Worm (Caenorhabditis elegans) whole organism, L3 larva: ENCODE data around the gene msp-36.

Experiments used
- R02D3.7 ChIP-seq: fragments of 150-350 bp; optimal IDR thresholded peaks from 2 replicates; lab custom pipeline; 2014; ENCODE audit warnings: missing biosample characterization, missing genetic modification characterization
- ZK546.5 ChIP-seq: sonication (generic microtip); optimal IDR thresholded peaks from 2 replicates; lab custom pipeline; 2017; ENCODE audit warnings: missing biosample characterization, missing genetic modification characterization
- aly-2 ChIP-seq: fragments of 150-350 bp; optimal IDR thresholded peaks from 2 replicates; lab custom pipeline; 2014; ENCODE audit warnings: missing biosample characterization, missing genetic modification characterization
- ama-1 ChIP-seq: fragments of 150-350 bp; optimal IDR thresholded peaks from 2 replicates; lab custom pipeline; 2018
- ceh-16 ChIP-seq: sonication (generic microtip); optimal IDR thresholded peaks from 2 replicates; lab custom pipeline; 2017; ENCODE audit warnings: missing biosample characterization, missing genetic modification characterization
- ceh-28 ChIP-seq: fragments of 150-350 bp; optimal IDR thresholded peaks from 2 replicates; lab custom pipeline; 2014; ENCODE audit warnings: missing biosample characterization, missing genetic modification reagents, missing genetic modification characterization
- ceh-82 ChIP-seq: fragments of 150-350 bp; optimal IDR thresholded peaks from 2 replicates; lab custom pipeline; 2014; ENCODE audit warnings: missing biosample characterization, missing genetic modification characterization
- ceh-9 ChIP-seq: sonication (generic microtip); optimal IDR thresholded peaks from 2 replicates; lab custom pipeline; 2018; ENCODE audit warnings: missing biosample characterization, missing genetic modification characterization
- egl-27 ChIP-seq: sonication (generic microtip); optimal IDR thresholded peaks from 4 replicates; lab custom pipeline; 2017; ENCODE audit warnings: missing biosample characterization, missing genetic modification reagents, missing genetic modification characterization
- egl-5 ChIP-seq: fragments of 150-350 bp; optimal IDR thresholded peaks from 2 replicates; lab custom pipeline; 2017; ENCODE audit warnings: missing biosample characterization, missing genetic modification reagents, missing genetic modification characterization, inconsistent platforms
- elt-1 ChIP-seq: fragments of 150-350 bp; optimal IDR thresholded peaks from 2 replicates; lab custom pipeline; 2014; ENCODE audit warnings: missing biosample characterization, missing genetic modification characterization
- elt-2 ChIP-seq: sonication (generic microtip); optimal IDR thresholded peaks from 2 replicates; lab custom pipeline; 2016; ENCODE audit warnings: missing genetic modification reagents, mild to moderate bottlenecking, missing genetic modification characterization, missing compliant biosample characterization
- eor-1 ChIP-seq, 2 experiments: fragments of 150-350 bp; optimal IDR thresholded peaks; 2 replicates each; lab custom pipeline; 2014 to 2018; ENCODE audit warnings: missing biosample characterization in 2 of 2, missing genetic modification characterization in 2 of 2
- fkh-2 ChIP-seq: fragments of 150-350 bp; optimal IDR thresholded peaks from 2 replicates; lab custom pipeline; 2014; ENCODE audit warnings: missing biosample characterization, missing genetic modification reagents, missing genetic modification characterization
- fos-1 ChIP-seq: fragments of 150-350 bp; optimal IDR thresholded peaks from 2 replicates; lab custom pipeline; 2014; ENCODE audit warnings: missing biosample characterization, missing genetic modification characterization
- jun-1 ChIP-seq: fragments of 150-350 bp; optimal IDR thresholded peaks from 2 replicates; lab custom pipeline; 2014; ENCODE audit warnings: missing biosample characterization, missing genetic modification reagents, missing genetic modification characterization
- lin-39 ChIP-seq: fragments of 150-350 bp; optimal IDR thresholded peaks from 2 replicates; lab custom pipeline; 2018; ENCODE audit warnings: missing biosample characterization, missing genetic modification reagents, missing genetic modification characterization
- lsy-12 ChIP-seq: sonication (generic microtip); optimal IDR thresholded peaks from 2 replicates; lab custom pipeline; 2016; ENCODE audit warnings: mild to moderate bottlenecking, missing genetic modification characterization, missing compliant biosample characterization
- mdl-1 ChIP-seq: fragments of 150-350 bp; optimal IDR thresholded peaks from 2 replicates; lab custom pipeline; 2014; ENCODE audit warnings: missing biosample characterization, missing genetic modification characterization
- nhr-12 ChIP-seq: fragments of 150-350 bp; optimal IDR thresholded peaks from 2 replicates; lab custom pipeline; 2014; ENCODE audit warnings: missing biosample characterization, missing genetic modification characterization
- nhr-23 ChIP-seq: fragments of 150-350 bp; optimal IDR thresholded peaks from 2 replicates; lab custom pipeline; 2014; ENCODE audit warnings: missing biosample characterization, missing genetic modification reagents, missing genetic modification characterization
- nhr-237 ChIP-seq: fragments of 150-350 bp; optimal IDR thresholded peaks from 2 replicates; lab custom pipeline; 2014; ENCODE audit warnings: missing biosample characterization, missing genetic modification characterization
- nhr-25 ChIP-seq: sonication (generic microtip); optimal IDR thresholded peaks from 2 replicates; lab custom pipeline; 2017; ENCODE audit warnings: missing biosample characterization, missing genetic modification characterization
- nhr-43 ChIP-seq: sonication (generic microtip); optimal IDR thresholded peaks from 2 replicates; lab custom pipeline; 2016; ENCODE audit warnings: mild to moderate bottlenecking, missing genetic modification characterization, missing compliant biosample characterization; ENCODE audit not compliant: poor library complexity, severe bottlenecking
- nhr-67 ChIP-seq: fragments of 150-350 bp; optimal IDR thresholded peaks from 2 replicates; lab custom pipeline; 2014; ENCODE audit warnings: missing biosample characterization, missing genetic modification characterization
- nhr-76 ChIP-seq: fragments of 150-350 bp; sonication (generic microtip); optimal IDR thresholded peaks from 5 replicates; lab custom pipeline; 2014; ENCODE audit warnings: missing biosample characterization, missing genetic modification characterization
- nhr-77 ChIP-seq: fragments of 150-350 bp; optimal IDR thresholded peaks from 2 replicates; lab custom pipeline; 2014; ENCODE audit warnings: missing biosample characterization, missing genetic modification characterization
- pha-4 ChIP-seq: fragments of 150-350 bp; optimal IDR thresholded peaks from 2 replicates; lab custom pipeline; 2014; ENCODE audit warnings: missing biosample characterization, missing genetic modification reagents, missing genetic modification characterization
- pqm-1 ChIP-seq: fragments of 150-350 bp; optimal IDR thresholded peaks from 2 replicates; lab custom pipeline; 2017; ENCODE audit warnings: missing biosample characterization, missing genetic modification characterization, inconsistent platforms
- sea-2 ChIP-seq: fragments of 150-350 bp; sonication (generic microtip); optimal IDR thresholded peaks from 4 replicates; lab custom pipeline; 2014; ENCODE audit warnings: missing biosample characterization, missing genetic modification reagents, missing genetic modification characterization
- skn-1 ChIP-seq: fragments of 150-350 bp; optimal IDR thresholded peaks from 2 replicates; lab custom pipeline; 2014; ENCODE audit warnings: missing biosample characterization, missing genetic modification characterization
- snpc-4 ChIP-seq: fragments of 150-350 bp; optimal IDR thresholded peaks from 2 replicates; lab custom pipeline; 2014; ENCODE audit warnings: missing biosample characterization, missing genetic modification characterization
- tbx-2 ChIP-seq: sonication (generic microtip); optimal IDR thresholded peaks from 2 replicates; lab custom pipeline; 2016; ENCODE audit warnings: mild to moderate bottlenecking, missing genetic modification characterization, missing compliant biosample characterization
- zag-1 ChIP-seq: fragments of 150-350 bp; optimal IDR thresholded peaks from 2 replicates; lab custom pipeline; 2014; ENCODE audit warnings: missing biosample characterization, missing genetic modification characterization
- ztf-11 ChIP-seq: fragments of 150-350 bp; optimal IDR thresholded peaks from 2 replicates; lab custom pipeline; 2014; ENCODE audit warnings: missing biosample characterization, missing genetic modification characterization
- ztf-4 ChIP-seq: fragments of 150-350 bp; optimal IDR thresholded peaks from 2 replicates; lab custom pipeline; 2014; ENCODE audit warnings: missing biosample characterization, missing genetic modification characterization

The msp-36 gene

DNA sequence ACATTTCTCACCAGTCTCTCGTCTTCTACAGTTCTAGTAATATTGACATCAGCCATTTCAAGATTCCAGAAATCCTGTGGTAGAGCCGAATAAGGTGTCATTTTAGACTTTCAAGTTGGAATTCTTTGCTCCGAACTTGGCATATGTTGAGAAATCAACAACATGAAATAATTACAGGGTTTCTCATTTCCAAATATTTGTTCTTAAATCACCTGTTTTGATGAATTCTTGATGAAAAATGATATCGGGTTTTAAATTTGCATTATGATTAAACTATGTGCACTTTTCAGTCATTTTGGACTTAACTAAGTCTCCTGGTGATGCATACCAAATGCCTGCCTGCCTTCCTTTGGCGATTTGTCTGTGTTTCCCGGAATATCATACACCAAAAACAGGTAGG, 41.7 kb upstream of the msp-36 start, which contains the start of gene srv-12:
Gene srv-12 (minus strand): TSS at position 101 of the 400 bp plus-strand sequence.
- TF ChIP-seq egl-27 (tag; lab: Kevin White, UChicago): no peak
- TF ChIP-seq eor-1 (tag; optimal IDR thresholded peaks at IDR 0.05; lab: Kevin White, UChicago): no peak
- TF ChIP-seq fkh-2: no peak
- TF ChIP-seq nhr-67 (tag; lab: Kevin White, UChicago): no peak
- TF ChIP-seq ceh-28: no peak
- no peak for TF ChIP-seq nhr-237 (tag; lab: Kevin White, UChicago)
- no peak for TF ChIP-seq nhr-23
- TF ChIP-seq ceh-16 (tag; lab: Kevin White, UChicago): no peak
- no peak for TF ChIP-seq elt-2 (tag; lab: Kevin White, UChicago)
- TF ChIP-seq ceh-9 (tag; lab: Kevin White, UChicago): no peak
- TF ChIP-seq zag-1: no peak
- no peak for TF ChIP-seq R02D3.7 (tag; lab: Kevin White, UChicago)
- no peak for TF ChIP-seq ztf-4
- no peak for TF ChIP-seq nhr-43 (tag; lab: Kevin White, UChicago)
- no peak for TF ChIP-seq lin-39 (tag; lab: Kevin White, UChicago)
- no peak for TF ChIP-seq mdl-1
- TF ChIP-seq snpc-4: no peak
- TF ChIP-seq nhr-76 (tag; lab: Kevin White, UChicago): no peak

DNA sequence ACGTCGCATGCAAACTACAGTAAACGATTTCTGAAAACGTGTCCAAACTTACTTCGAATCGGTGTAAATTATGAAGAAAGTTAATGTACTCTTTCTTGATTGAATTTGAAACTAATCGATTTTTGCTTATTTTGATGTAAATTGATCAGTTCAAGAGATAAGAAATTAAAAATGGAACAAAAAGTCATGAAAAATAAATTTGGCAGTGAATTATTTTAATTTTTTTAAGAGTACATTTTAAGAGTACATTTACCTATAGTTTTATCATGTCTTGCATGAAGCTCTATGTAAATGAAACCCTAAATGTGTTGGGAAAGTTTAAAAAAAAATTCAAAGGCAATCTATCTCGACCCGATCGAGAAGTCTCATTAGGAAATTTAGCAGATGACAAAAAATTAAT, 39.1 kb upstream of the msp-36 start, which contains the start of gene T04B2.7:
Gene T04B2.7 (minus strand): TSS at position 101 of the 400 bp plus-strand sequence.
- TF ChIP-seq ztf-11 (tag; lab: Kevin White, UChicago) (no peak), sea-2 (GFP tag; lab: Kevin White, UChicago) (no peak), pha-4 (tag; lab: Kevin White, UChicago) (no peak), nhr-77 (tag; lab: Kevin White, UChicago) (no peak), R02D3.7 (tag; lab: Kevin White, UChicago) (no peak), skn-1 (tag; lab: Kevin White, UChicago) (no peak), ceh-82 (tag; lab: Kevin White, UChicago) (no peak), nhr-25 (tag; lab: Kevin White, UChicago) (no peak), fos-1 (no peak), elt-1 (tag; lab: Kevin White, UChicago) (no peak), nhr-43 (tag; lab: Kevin White, UChicago) (no peak), lsy-12 (tag; lab: Kevin White, UChicago) (no peak)

DNA sequence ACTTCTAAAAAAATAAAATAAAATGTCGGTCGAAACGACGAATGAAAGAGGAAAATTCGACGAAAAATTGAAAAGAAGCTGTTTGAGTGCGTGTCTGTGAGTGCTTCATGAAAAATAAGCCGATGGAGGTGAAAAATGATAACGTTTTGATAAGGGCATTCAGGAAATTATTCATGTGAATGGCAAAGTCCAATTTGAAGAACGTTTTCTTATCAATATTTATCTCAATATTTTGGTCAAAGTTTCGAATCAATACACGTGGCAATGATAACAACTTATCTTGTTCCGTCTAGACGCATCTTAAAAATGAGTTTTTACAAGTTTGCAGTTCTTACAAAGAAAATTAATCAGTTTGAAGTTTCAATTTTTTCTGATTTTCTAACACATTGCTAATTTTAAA, 36.1 kb upstream of the msp-36 start:
- TF ChIP-seq fos-1: peak; percentile 52
- no peak for TF ChIP-seq ama-1 (lab: Kevin White, UChicago)
- TF ChIP-seq ztf-11 (tag; lab: Kevin White, UChicago): no peak
- TF ChIP-seq ceh-82 (tag; lab: Kevin White, UChicago): no peak
- TF ChIP-seq nhr-43 (tag; lab: Kevin White, UChicago): no peak
- peak; percentile 99 for TF ChIP-seq pqm-1
- TF ChIP-seq fkh-2: no peak
- no peak for TF ChIP-seq nhr-25 (tag; lab: Kevin White, UChicago)
- peak; percentile 99 for TF ChIP-seq elt-2 (tag; lab: Kevin White, UChicago)
- TF ChIP-seq skn-1 (tag; lab: Kevin White, UChicago): no peak
- no peak for TF ChIP-seq lin-39 (tag; lab: Kevin White, UChicago)
- peak; percentile 42 for TF ChIP-seq pha-4 (tag; lab: Kevin White, UChicago)
- TF ChIP-seq nhr-237 (tag; lab: Kevin White, UChicago): no peak
- no peak for TF ChIP-seq ZK546.5
- TF ChIP-seq tbx-2: no peak
- TF ChIP-seq nhr-12 (tag; lab: Kevin White, UChicago): no peak
- TF ChIP-seq jun-1 (tag; lab: Kevin White, UChicago): peak; percentile 46
- no peak for TF ChIP-seq lsy-12 (tag; lab: Kevin White, UChicago)
- no peak for TF ChIP-seq sea-2 (GFP tag; lab: Kevin White, UChicago)
- no peak for TF ChIP-seq ceh-9 (tag; lab: Kevin White, UChicago)
- TF ChIP-seq mdl-1: no peak
- TF ChIP-seq zag-1: no peak
- TF ChIP-seq egl-5: no peak

DNA sequence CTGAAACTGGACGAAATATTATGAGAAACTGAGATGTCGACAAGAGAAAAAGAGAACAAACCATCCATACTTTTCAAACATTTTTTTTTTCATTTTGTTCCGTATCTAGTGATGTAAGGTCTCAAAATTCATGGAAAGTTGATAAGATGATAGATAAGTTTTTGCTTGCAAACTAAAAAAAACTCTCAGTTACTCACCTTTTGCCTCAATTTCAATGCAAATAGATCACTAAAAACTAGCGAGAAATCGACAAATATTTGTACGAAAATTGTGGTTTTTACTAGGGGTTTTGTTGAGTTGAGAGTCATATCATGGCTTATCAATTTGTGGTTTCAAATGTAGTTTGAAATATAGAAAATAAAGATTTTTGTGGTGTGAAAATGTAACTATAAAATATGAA, 34.4 kb upstream of the msp-36 start:
- TF ChIP-seq pqm-1 (peak; percentile 3), aly-2 (tag; lab: Kevin White, UChicago) (no peak), pha-4 (tag; lab: Kevin White, UChicago) (peak; percentile 28), elt-2 (tag; lab: Kevin White, UChicago) (peak; percentile 45)
- TF ChIP-seq, all 47 proteins: peak for 3
